Fruit fly (Drosophila melanogaster) whole organism, wandering third instar larva: ENCODE results near the gene Nepl4.

Experiments used
- Abd-B ChIP-seq: fragments of >200 bp; optimal IDR thresholded peaks from 2 replicates; lab custom pipeline; 2017; ENCODE audit warnings: missing biosample characterization, missing genetic modification characterization
- CG32264 ChIP-seq: fragments of 200-800 bp; sonication (Bioruptor generic); optimal IDR thresholded peaks from 2 replicates; lab custom pipeline; 2016; ENCODE audit warnings: missing biosample characterization, missing genetic modification characterization
- CG9705 ChIP-seq: fragments of 200-800 bp; sonication (Bioruptor generic); optimal IDR thresholded peaks from 2 replicates; lab custom pipeline; 2018; ENCODE audit warnings: missing biosample characterization, mild to moderate bottlenecking, missing genetic modification characterization
- CrebA ChIP-seq: fragments of 200-800 bp; sonication (Bioruptor generic); optimal IDR thresholded peaks from 2 replicates; lab custom pipeline; 2016; ENCODE audit warnings: missing biosample characterization, mild to moderate bottlenecking, missing genetic modification characterization, borderline replicate concordance
- Dfd ChIP-seq: fragments of >200 bp; optimal IDR thresholded peaks from 2 replicates; lab custom pipeline; 2017; ENCODE audit warnings: missing biosample characterization, missing genetic modification characterization
- Dif ChIP-seq: fragments of 200-275, 200-300 bp; sonication (Bioruptor generic); optimal IDR thresholded peaks from 2 replicates; lab custom pipeline; 2018; ENCODE audit warnings: missing biosample characterization, missing genetic modification characterization; ENCODE audit not compliant: partially characterized antibody
- GATAd ChIP-seq: sonication (Bioruptor generic); optimal IDR thresholded peaks from 2 replicates; lab custom pipeline; 2016; ENCODE audit warnings: missing biosample characterization, missing genetic modification characterization
- HLH106 ChIP-seq: fragments of 200-800 bp; optimal IDR thresholded peaks from 3 replicates; lab custom pipeline; 2019; ENCODE audit warnings: missing biosample characterization, mild to moderate bottlenecking, missing genetic modification characterization, moderate library complexity
- Hnf4 ChIP-seq: fragments of 200-800 bp; sonication (Bioruptor generic); optimal IDR thresholded peaks from 2 replicates; lab custom pipeline; 2016; ENCODE audit warnings: missing biosample characterization, mild to moderate bottlenecking, missing genetic modification characterization
- Hr78 ChIP-seq: fragments of >200 bp; optimal IDR thresholded peaks from 2 replicates; lab custom pipeline; 2017; ENCODE audit warnings: missing biosample characterization, missing genetic modification characterization
- Hr83 ChIP-seq: fragments of 200-300 bp; sonication (Bioruptor generic); optimal IDR thresholded peaks from 2 replicates; lab custom pipeline; 2016; ENCODE audit warnings: missing biosample characterization, mild to moderate bottlenecking, missing genetic modification characterization, moderate library complexity; ENCODE audit not compliant: poor library complexity, severe bottlenecking
- Jra ChIP-seq: sonication (Bioruptor generic); optimal IDR thresholded peaks from 2 replicates; lab custom pipeline; 2016; ENCODE audit warnings: missing biosample characterization, missing genetic modification characterization
- Mio ChIP-seq: sonication (Bioruptor generic); optimal IDR thresholded peaks from 2 replicates; lab custom pipeline; 2016; ENCODE audit warnings: missing biosample characterization, missing genetic modification characterization
- Myc ChIP-seq: fragments of >200 bp; optimal IDR thresholded peaks from 2 replicates; lab custom pipeline; 2017
- N ChIP-seq: fragments of >200 bp; optimal IDR thresholded peaks from 2 replicates; lab custom pipeline; 2018; ENCODE audit warnings: missing biosample characterization, missing external identifiers, missing genetic modification characterization
- OdsH ChIP-seq: fragments of 200-800 bp; sonication (Bioruptor generic); optimal IDR thresholded peaks from 2 replicates; lab custom pipeline; 2016; ENCODE audit warnings: missing biosample characterization, mild to moderate bottlenecking, missing genetic modification characterization
- Rel ChIP-seq, 2 experiments: fragments of 200-800 bp; sonication (Bioruptor generic) in 1 of 2; optimal IDR thresholded peaks; 2 replicates in 1 of 2; 3 replicates in 1 of 2; lab custom pipeline; 2016 to 2019; ENCODE audit warnings: mild to moderate bottlenecking in 2 of 2, missing biosample characterization in 2 of 2, missing genetic modification characterization in 2 of 2, moderate library complexity in 1 of 2
- Sp1 ChIP-seq: fragments of 200-800 bp; sonication (Bioruptor generic); optimal IDR thresholded peaks from 3 replicates; lab custom pipeline; 2019; ENCODE audit warnings: missing biosample characterization, mild to moderate bottlenecking, missing genetic modification characterization, moderate library complexity
- Vsx2 ChIP-seq: fragments of 200-300, 225-300 bp; sonication (Bioruptor generic); optimal IDR thresholded peaks from 2 replicates; lab custom pipeline; 2018; ENCODE audit warnings: missing biosample characterization, missing genetic modification characterization; ENCODE audit not compliant: partially characterized antibody
- br ChIP-seq: fragments of 200-800 bp; sonication (Bioruptor generic); optimal IDR thresholded peaks from 2 replicates; lab custom pipeline; 2016; ENCODE audit warnings: missing biosample characterization, missing genetic modification characterization
- brk ChIP-seq: fragments of 200-800 bp; sonication (Bioruptor generic); optimal IDR thresholded peaks from 2 replicates; lab custom pipeline; 2016; ENCODE audit warnings: missing biosample characterization, mild to moderate bottlenecking, missing genetic modification characterization
- dl ChIP-seq, 2 experiments: fragments of 175-275, 200-275 bp in 1 of 2; fragments of 200-275 bp in 1 of 2; sonication (Bioruptor generic); optimal IDR thresholded peaks; lab custom pipeline; 2018; ENCODE audit warnings: mild to moderate bottlenecking in 2 of 2, missing biosample characterization in 2 of 2, missing genetic modification characterization in 2 of 2, moderate library complexity in 2 of 2; ENCODE audit not compliant: partially characterized antibody in 2 of 2, insufficient read depth in 1 of 2
- dmrt93B ChIP-seq: fragments of 200-800 bp; sonication (Bioruptor generic); optimal IDR thresholded peaks from 2 replicates; lab custom pipeline; 2018; ENCODE audit warnings: missing biosample characterization, mild to moderate bottlenecking, missing genetic modification characterization
- dsf ChIP-seq: sonication (Bioruptor generic); optimal IDR thresholded peaks from 2 replicates; lab custom pipeline; 2016; ENCODE audit warnings: missing biosample characterization, missing genetic modification characterization, borderline replicate concordance
- foxo ChIP-seq, 2 experiments: fragments of 200-800 bp; sonication (Bioruptor generic); optimal IDR thresholded peaks; 2 replicates in 1 of 2; 3 replicates in 1 of 2; lab custom pipeline; 2016 to 2017; ENCODE audit warnings: missing biosample characterization in 2 of 2, missing genetic modification characterization in 2 of 2
- fru ChIP-seq: fragments of 200-800 bp; sonication (Bioruptor generic); optimal IDR thresholded peaks from 3 replicates; lab custom pipeline; 2016; ENCODE audit warnings: missing biosample characterization, mild to moderate bottlenecking, missing genetic modification characterization
- h ChIP-seq: fragments of 200-800 bp; sonication (Bioruptor generic); optimal IDR thresholded peaks from 3 replicates; lab custom pipeline; 2016; ENCODE audit warnings: missing biosample characterization, mild to moderate bottlenecking, missing genetic modification characterization
- jim ChIP-seq: fragments of 175-275, 200-325 bp; sonication (Bioruptor generic); optimal IDR thresholded peaks from 2 replicates; lab custom pipeline; 2016; ENCODE audit warnings: missing biosample characterization, mild to moderate bottlenecking, missing genetic modification characterization
- lola ChIP-seq: fragments of >200 bp; optimal IDR thresholded peaks from 2 replicates; lab custom pipeline; 2017; ENCODE audit warnings: missing biosample characterization, missing genetic modification characterization
- pan ChIP-seq: fragments of >200 bp; optimal IDR thresholded peaks from 2 replicates; lab custom pipeline; 2017
- psq ChIP-seq: fragments of 200-800 bp; sonication (Bioruptor generic); optimal IDR thresholded peaks from 3 replicates; lab custom pipeline; 2017; ENCODE audit warnings: missing biosample characterization, mild to moderate bottlenecking, missing genetic modification characterization, moderate library complexity
- rgr ChIP-seq: fragments of 200-800 bp; sonication (Bioruptor generic); optimal IDR thresholded peaks from 3 replicates; lab custom pipeline; 2016; ENCODE audit warnings: missing biosample characterization, mild to moderate bottlenecking, missing genetic modification characterization
- sage ChIP-seq: fragments of 200-800 bp; sonication (Bioruptor generic); optimal IDR thresholded peaks from 2 replicates; lab custom pipeline; 2016; ENCODE audit warnings: missing biosample characterization, mild to moderate bottlenecking, missing genetic modification characterization
- sv ChIP-seq: fragments of 200-800 bp; sonication (Bioruptor generic); optimal IDR thresholded peaks from 3 replicates; lab custom pipeline; 2016; ENCODE audit warnings: missing biosample characterization, missing genetic modification characterization
- tai ChIP-seq: sonication (Bioruptor generic); optimal IDR thresholded peaks from 2 replicates; lab custom pipeline; 2016; ENCODE audit warnings: missing biosample characterization, missing genetic modification characterization
- usp ChIP-seq: fragments of >200 bp; optimal IDR thresholded peaks from 2 replicates; lab custom pipeline; 2017; ENCODE audit warnings: missing biosample characterization, missing genetic modification characterization
- woc ChIP-seq: sonication (Bioruptor generic); optimal IDR thresholded peaks from 2 replicates; lab custom pipeline; 2016; ENCODE audit warnings: missing biosample characterization, mild to moderate bottlenecking, missing genetic modification characterization

Gene Nepl4

DNA sequence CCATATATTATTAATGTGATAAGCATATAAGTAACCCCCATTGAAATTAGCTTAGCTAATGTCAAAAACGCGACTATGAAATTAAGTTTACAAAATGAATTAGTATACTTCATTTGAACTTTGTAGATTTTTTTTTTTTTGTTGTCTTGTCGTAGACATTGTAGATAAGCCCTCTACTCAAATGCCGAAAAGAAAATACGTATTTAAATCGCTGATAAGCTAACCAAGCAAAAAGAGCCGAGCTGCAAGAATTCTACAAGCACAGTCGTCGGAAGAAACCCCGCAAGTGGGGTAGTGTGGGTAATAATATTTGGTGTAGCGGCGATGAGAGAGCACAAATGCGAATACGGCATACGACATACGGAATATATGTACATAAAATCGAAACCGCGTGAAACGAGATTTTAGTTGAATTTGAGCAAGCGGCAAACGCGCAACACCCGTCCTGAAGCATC is at the start of gene Nepl4:
TSS of gene Nepl4 (plus strand) at position 405 of the 455 bp plus-strand sequence.
- TF ChIP-seq br (GFP tag; lab: Kevin White, UChicago) (no peak), Rel (GFP tag; optimal IDR thresholded peaks at IDR 0.05; lab: Kevin White, UChicago) (no peak), Rel (tag; optimal IDR thresholded peaks at IDR 0.05; lab: Kevin White, UChicago) (peak; percentile 65), Hr78 (GFP tag; lab: Kevin White, UChicago) (no peak), GATAd (GFP tag; lab: Kevin White, UChicago) (no peak), Abd-B (GFP tag; lab: Kevin White, UChicago) (no peak), sage (GFP tag; lab: Kevin White, UChicago) (no peak)

DNA sequence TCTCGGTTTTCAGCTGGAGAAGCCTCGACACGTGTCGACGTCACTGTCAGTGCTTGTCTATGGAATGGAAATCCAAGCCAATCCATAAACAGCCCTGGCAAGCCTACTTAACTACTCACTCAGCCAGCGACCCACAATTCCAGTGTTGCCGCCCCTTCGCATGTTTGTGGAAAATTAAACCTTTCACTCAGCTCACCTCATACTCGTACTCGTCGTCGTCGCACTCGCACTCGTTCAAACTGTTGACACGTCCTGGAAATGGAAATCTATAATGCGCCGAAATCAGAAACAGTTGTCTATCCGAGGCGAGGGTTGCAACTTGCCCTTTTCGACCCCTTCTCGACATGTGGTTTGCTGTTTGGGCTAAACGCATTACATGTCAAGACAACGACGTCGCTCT is 48.6 kb upstream of the Nepl4 start:
- no peak for TF ChIP-seq Sp1 (GFP tag; lab: Kevin White, UChicago)
- TF ChIP-seq, all 38 proteins: peak for 0

DNA sequence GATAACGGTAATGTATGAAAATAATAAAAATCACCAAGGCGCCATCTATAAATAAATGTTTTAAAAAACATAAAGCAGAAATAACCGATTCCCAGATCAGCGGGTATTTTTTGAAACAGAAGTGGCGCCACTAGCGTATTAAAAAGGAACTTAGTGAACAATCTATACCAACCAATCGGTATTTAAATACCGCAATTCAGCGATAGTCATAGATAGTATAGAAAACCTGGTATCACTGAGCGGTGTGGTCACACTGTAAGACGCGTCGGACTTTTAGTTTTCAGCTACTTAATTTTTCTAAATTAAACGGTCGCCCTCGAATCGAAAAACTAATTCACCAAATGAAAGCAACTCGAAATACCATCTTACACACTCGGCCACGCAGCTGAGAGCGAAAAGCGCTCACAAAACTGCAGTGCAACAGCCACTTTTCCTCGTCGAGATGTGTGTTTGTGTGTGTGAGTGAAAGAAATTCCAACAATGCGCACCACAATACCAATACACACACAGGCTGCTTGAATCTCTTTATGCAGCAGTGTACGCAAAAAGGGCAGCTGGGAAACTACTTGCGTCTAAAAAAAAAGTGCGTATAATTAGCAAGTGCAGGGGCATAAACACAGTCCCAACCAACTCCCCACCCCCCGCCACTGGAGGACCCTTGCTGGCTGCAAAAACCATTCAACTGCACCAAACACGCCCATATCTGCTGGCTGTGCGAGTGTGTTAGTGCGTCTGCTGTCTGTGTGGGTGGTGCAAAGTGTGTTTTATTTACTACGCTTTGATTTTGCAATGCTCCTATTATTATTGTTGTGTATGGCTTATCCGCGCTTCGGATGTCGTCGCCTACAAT is 43.9 kb upstream of the Nepl4 start, which contains the start of gene PDZ-GEF:
TSS of gene PDZ-GEF (plus strand) at position 232 of the 850 bp plus-strand sequence.
- peak; percentile 80 for TF ChIP-seq Hr78 (GFP tag; lab: Kevin White, UChicago)
- TF ChIP-seq foxo (GFP tag; optimal IDR thresholded peaks at IDR 0.05; lab: Kevin White, UChicago): peak in 1 of 2 experiments; percentile 41
- TF ChIP-seq HLH106 (tag; lab: Kevin White, UChicago): peak; percentile 20
- peak; percentile 80 for TF ChIP-seq Abd-B (GFP tag; lab: Kevin White, UChicago)
- no peak for TF ChIP-seq jim (GFP tag; lab: Kevin White, UChicago)
- TF ChIP-seq lola (GFP tag; lab: Kevin White, UChicago): peak; percentile 63
- TF ChIP-seq br (GFP tag; lab: Kevin White, UChicago): no peak
- peak; percentile 28 for TF ChIP-seq fru
- peak; percentile 7 for TF ChIP-seq brk (GFP tag; lab: Kevin White, UChicago)
- no peak for TF ChIP-seq psq (GFP tag; lab: Kevin White, UChicago)
- peak; percentile 37 for TF ChIP-seq sv (GFP tag; lab: Kevin White, UChicago)
- peak; percentile 6 for TF ChIP-seq CrebA
- peak; percentile 44 for TF ChIP-seq Hr83 (GFP tag; lab: Kevin White, UChicago)
- TF ChIP-seq N (GFP tag; lab: Kevin White, UChicago): peak; percentile 85
- peak; percentile 62 for TF ChIP-seq Myc (lab: Kevin White, UChicago)
- no peak for TF ChIP-seq CG32264 (GFP tag; lab: Kevin White, UChicago)
- TF ChIP-seq sage (GFP tag; lab: Kevin White, UChicago): no peak
- TF ChIP-seq OdsH (GFP tag; lab: Kevin White, UChicago): no peak
- peak; percentile 30 for TF ChIP-seq Hnf4 (GFP tag; lab: Kevin White, UChicago)
- peak; percentile 22 for TF ChIP-seq rgr (GFP tag; lab: Kevin White, UChicago)
- no peak for TF ChIP-seq CG9705
- no peak for TF ChIP-seq tai
- TF ChIP-seq h (GFP tag; lab: Kevin White, UChicago): peak; percentile 11

DNA sequence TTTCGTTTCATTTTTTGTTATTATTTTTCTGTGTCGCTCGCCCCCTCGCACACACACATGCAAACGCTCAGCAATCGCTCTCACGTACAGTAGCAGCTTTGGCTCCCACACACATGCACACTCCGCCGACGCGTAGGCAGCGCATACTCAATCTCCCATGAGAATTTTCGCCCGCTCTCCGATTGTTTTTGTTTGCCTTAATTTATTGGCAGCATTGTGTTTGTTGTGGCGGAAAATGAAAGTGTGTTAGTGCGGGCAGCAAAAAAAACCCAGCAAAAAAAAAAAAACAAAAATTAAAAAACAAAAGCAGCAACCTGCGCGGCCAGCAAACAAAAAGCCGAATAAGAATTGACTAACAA is 43.3 kb upstream of the Nepl4 start:
- peak in 1 of 2 experiments; percentile 81 for TF ChIP-seq foxo (GFP tag; optimal IDR thresholded peaks at IDR 0.05; lab: Kevin White, UChicago)
- TF ChIP-seq Vsx2: no peak
- no peak for TF ChIP-seq CrebA
- TF ChIP-seq CG9705: peak; percentile 31
- TF ChIP-seq Rel (GFP tag; optimal IDR thresholded peaks at IDR 0.05; lab: Kevin White, UChicago): peak; percentile 90
- peak; percentile 69 for TF ChIP-seq Rel (tag; optimal IDR thresholded peaks at IDR 0.05; lab: Kevin White, UChicago)
- TF ChIP-seq Abd-B (GFP tag; lab: Kevin White, UChicago): peak; percentile 47
- TF ChIP-seq woc (GFP tag; lab: Kevin White, UChicago): no peak
- no peak for TF ChIP-seq psq (GFP tag; lab: Kevin White, UChicago)
- peak in 1 of 2 experiments; percentile 36 for TF ChIP-seq dl (GFP tag; optimal IDR thresholded peaks at IDR 0.05; lab: Kevin White, UChicago; ENCODE audit: insufficient read depth in 1 of 2, partially characterized antibody in 2 of 2)
- no peak for TF ChIP-seq pan
- no peak for TF ChIP-seq Dfd (GFP tag; lab: Kevin White, UChicago)
- no peak for TF ChIP-seq Hr78 (GFP tag; lab: Kevin White, UChicago)
- no peak for TF ChIP-seq sv (GFP tag; lab: Kevin White, UChicago)
- no peak for TF ChIP-seq Jra (GFP tag; lab: Kevin White, UChicago)
- TF ChIP-seq GATAd (GFP tag; lab: Kevin White, UChicago): no peak
- no peak for TF ChIP-seq Mio (GFP tag; lab: Kevin White, UChicago)
- peak; percentile 69 for TF ChIP-seq br (GFP tag; lab: Kevin White, UChicago)
- TF ChIP-seq HLH106 (tag; lab: Kevin White, UChicago): no peak
- TF ChIP-seq dsf: no peak
- TF ChIP-seq sage (GFP tag; lab: Kevin White, UChicago): peak; percentile 4
- peak; percentile 56 for TF ChIP-seq CG32264 (GFP tag; lab: Kevin White, UChicago)
- no peak for TF ChIP-seq tai
- peak; percentile 89 for TF ChIP-seq Sp1 (GFP tag; lab: Kevin White, UChicago)
- TF ChIP-seq OdsH (GFP tag; lab: Kevin White, UChicago): peak; percentile 23
- TF ChIP-seq Dif: peak; percentile 58
- peak; percentile 42 for TF ChIP-seq h (GFP tag; lab: Kevin White, UChicago)
- TF ChIP-seq Hnf4 (GFP tag; lab: Kevin White, UChicago): no peak
- TF ChIP-seq brk (GFP tag; lab: Kevin White, UChicago): no peak
- TF ChIP-seq dmrt93B: no peak
- TF ChIP-seq fru: no peak
- peak; percentile 42 for TF ChIP-seq Hr83 (GFP tag; lab: Kevin White, UChicago)
- TF ChIP-seq rgr (GFP tag; lab: Kevin White, UChicago): no peak
- TF ChIP-seq usp (GFP tag; lab: Kevin White, UChicago): no peak
